Worm (Caenorhabditis elegans): ENCODE results near the gene F22B7.1.

F22B7.1 gene

DNA sequence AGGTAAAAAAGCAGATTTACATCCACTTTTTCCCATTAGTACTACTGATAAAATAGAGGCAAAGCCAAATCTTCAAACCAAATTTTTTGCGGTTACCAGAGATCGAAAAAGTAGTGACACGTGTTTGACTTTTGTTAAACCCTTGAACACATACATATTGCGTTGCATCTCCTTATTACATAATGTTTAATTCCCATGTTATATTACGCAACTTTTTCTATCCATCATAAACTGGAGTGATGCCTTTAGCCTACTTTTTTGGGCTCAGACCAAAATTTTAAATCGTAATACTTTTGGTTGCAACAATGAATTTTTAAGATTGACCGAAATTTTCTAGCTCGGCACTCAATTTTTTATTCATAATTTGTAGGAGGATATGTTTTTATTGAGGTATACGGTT lies 43.2 kb upstream of the F22B7.1 start:
- TF ChIP-seq blmp-1 (tag; optimal IDR thresholded peaks at IDR 0.05) (no peak), ceh-63 (GFP tag; optimal IDR thresholded peaks at IDR 0.05) (no peak), nhr-76 (tag; optimal IDR thresholded peaks at IDR 0.05) (no peak), ces-1 (GFP tag; optimal IDR thresholded peaks at IDR 0.05) (no peak), nhr-77 (tag; optimal IDR thresholded peaks at IDR 0.05) (no peak), sup-37 (GFP tag; optimal IDR thresholded peaks at IDR 0.05) (no peak), irx-1 (tag; optimal IDR thresholded peaks at IDR 0.05) (no peak)

DNA sequence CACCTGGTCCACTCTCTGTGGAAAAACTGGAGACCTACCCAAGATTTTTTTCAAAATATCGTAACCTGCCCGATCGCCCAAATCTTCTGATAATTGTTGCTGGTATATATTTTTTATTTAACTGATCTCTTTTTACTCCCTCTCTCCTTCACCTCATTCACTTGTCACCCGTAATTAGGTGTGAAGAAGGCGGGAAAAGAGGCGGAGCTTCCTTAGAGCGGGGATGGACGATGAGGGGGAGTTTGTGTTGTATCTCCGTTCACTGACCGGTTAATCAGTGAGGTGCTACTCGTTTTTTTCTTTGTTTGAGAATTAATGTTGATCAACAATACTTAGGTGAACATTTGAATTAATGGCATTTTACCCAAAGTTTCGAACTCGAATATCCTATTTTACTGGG lies 42.7 kb upstream of the F22B7.1 start, which contains the start of gene ceh-16:
TSS of gene ceh-16 (plus strand) at position 301 of the 400 bp plus-strand sequence.
- no peak for TF ChIP-seq nhr-76 (tag; optimal IDR thresholded peaks at IDR 0.05)
- no peak for TF ChIP-seq lin-14 (GFP tag; optimal IDR thresholded peaks at IDR 0.05)
- TF ChIP-seq pax-3 (tag; optimal IDR thresholded peaks at IDR 0.05), result no peak
- TF ChIP-seq aha-1 (tag; optimal IDR thresholded peaks at IDR 0.05), result no peak
- no peak for TF ChIP-seq pag-3 (tag; optimal IDR thresholded peaks at IDR 0.05; ENCODE audit: borderline replicate concordance, insufficient read depth)
- TF ChIP-seq isw-1 (GFP tag; IDR thresholded peaks at IDR 0.05), result no peak
- TF ChIP-seq sox-4 (tag; optimal IDR thresholded peaks at IDR 0.05), result no peak
- no peak for TF ChIP-seq mdl-1 (tag; optimal IDR thresholded peaks at IDR 0.05)
- TF ChIP-seq xbp-1 (tag; optimal IDR thresholded peaks at IDR 0.05), result no peak
- TF ChIP-seq dsc-1 (tag; optimal IDR thresholded peaks at IDR 0.05), result no peak
- no peak for TF ChIP-seq lir-3 (tag; optimal IDR thresholded peaks at IDR 0.05; ENCODE audit: poor library complexity)
- TF ChIP-seq nhr-90 (tag; optimal IDR thresholded peaks at IDR 0.05; ENCODE audit: poor library complexity), result no peak

DNA sequence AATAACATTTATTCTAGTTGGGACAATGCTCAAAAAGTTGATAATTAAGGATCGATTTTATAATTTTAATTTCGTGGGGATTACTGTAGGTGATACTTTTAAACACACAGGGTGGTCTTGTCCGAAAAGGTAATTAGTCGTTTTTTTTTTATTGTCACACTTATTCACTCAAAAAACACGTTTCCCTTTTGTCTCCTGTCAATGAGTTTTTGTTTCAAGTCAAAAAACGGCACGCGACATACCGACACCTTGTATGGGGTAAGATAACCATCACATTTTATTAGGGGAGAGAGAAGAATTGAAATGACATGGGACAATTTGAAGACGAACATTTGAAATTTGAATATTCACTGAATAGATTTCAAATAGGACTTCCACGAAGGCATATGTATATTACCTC lies 40.0 kb upstream of the F22B7.1 start:
- TF ChIP-seq efl-1 (optimal IDR thresholded peaks at IDR 0.05), result no peak
- peak in 1 of 2 experiments; percentile 46 for TF ChIP-seq efl-1 (GFP tag; optimal IDR thresholded peaks at IDR 0.05 in 1 of 2)
- TF ChIP-seq hlh-4 (tag; optimal IDR thresholded peaks at IDR 0.05), result no peak

DNA sequence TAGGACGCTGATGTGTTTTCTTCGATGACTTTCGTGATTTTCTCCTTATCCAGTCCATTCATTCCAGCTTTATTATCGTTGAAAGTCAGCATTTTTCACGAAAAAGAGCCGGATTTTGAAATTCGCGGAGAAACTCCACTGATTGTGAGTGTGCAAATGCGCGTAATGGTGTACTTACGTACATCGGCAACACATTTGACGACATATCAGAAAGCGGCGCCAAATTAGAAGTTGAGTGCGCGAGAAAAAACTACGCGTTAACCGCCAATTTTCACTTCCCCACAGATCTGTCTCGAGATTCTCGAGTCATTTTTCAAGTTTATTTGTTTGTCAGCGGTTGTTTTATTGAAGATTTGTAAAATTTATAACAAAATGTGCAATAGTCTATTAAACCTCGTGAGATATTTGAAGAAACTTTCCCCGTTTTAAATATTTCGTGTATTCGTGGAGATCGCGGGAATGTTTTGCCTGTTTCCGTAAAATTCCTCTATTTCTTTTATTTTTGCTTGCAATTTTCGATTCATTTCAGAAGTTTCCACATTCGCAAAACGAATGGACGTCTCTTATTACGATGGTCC lies 36.6 kb upstream of the F22B7.1 start, which contains the start of the genes polk-1 and gpr-1:
TSS of gene polk-1 (minus strand) at position 186 of the 578 bp plus-strand sequence.
TSS of gene gpr-1 (plus strand) at position 528 of the 578 bp plus-strand sequence.
- TF ChIP-seq nhr-47 (tag; optimal IDR thresholded peaks at IDR 0.05) (no peak), C04F5.9 (tag; optimal IDR thresholded peaks at IDR 0.05) (no peak), nhr-77 (tag; optimal IDR thresholded peaks at IDR 0.05) (no peak), elt-2 (tag; optimal IDR thresholded peaks at IDR 0.05) (no peak), ztf-11 (tag; optimal IDR thresholded peaks at IDR 0.05) (no peak), pax-3 (tag; optimal IDR thresholded peaks at IDR 0.05) (no peak), unc-98 (GFP tag; IDR thresholded peaks at IDR 0.05) (no peak), blmp-1 (tag; optimal IDR thresholded peaks at IDR 0.05) (peak; percentile 23), F16B12.6 (tag; optimal IDR thresholded peaks at IDR 0.05) (peak; percentile 79), sup-37 (GFP tag; optimal IDR thresholded peaks at IDR 0.05) (no peak), lsy-2 (tag; optimal IDR thresholded peaks at IDR 0.05) (peak; percentile 29 to 52), ceh-88 (GFP tag; IDR thresholded peaks at IDR 0.05) (no peak), lin-39 (tag; optimal IDR thresholded peaks at IDR 0.05) (no peak), isw-1 (GFP tag; IDR thresholded peaks at IDR 0.05) (peak; percentile 27; the same call in 1 of the 2 replicates), lin-13 (GFP tag; optimal IDR thresholded peaks at IDR 0.05) (peak; percentile 52), aha-1 (tag; optimal IDR thresholded peaks at IDR 0.05) (no peak), lin-15B (tag; optimal IDR thresholded peaks at IDR 0.05) (peak; percentile 36), efl-1 (optimal IDR thresholded peaks at IDR 0.05) (peak; percentile 80 to 83), efl-1 (GFP tag; optimal IDR thresholded peaks at IDR 0.05 in 1 of 2) (peak; percentile 85 to 98), nhr-237 (tag; optimal IDR thresholded peaks at IDR 0.05) (no peak), C16A3.4 (tag; optimal IDR thresholded peaks at IDR 0.05) (peak; percentile 25), egl-27 (tag; optimal IDR thresholded peaks at IDR 0.05) (no peak), dpl-1 (GFP tag; optimal IDR thresholded peaks at IDR 0.05) (peak; percentile 74 to 86 (median 81)), nhr-19 (GFP tag; conservative IDR thresholded peaks at IDR 0.05) (no peak), nhr-12 (tag; optimal IDR thresholded peaks at IDR 0.05) (no peak), xbp-1 (tag; optimal IDR thresholded peaks at IDR 0.05) (no peak), rnt-1 (tag; optimal IDR thresholded peaks at IDR 0.05) (no peak), snu-23 (GFP tag; optimal IDR thresholded peaks at IDR 0.05) (peak; percentile 22), skn-1 (tag; optimal IDR thresholded peaks at IDR 0.05) (no peak), lin-35 (GFP tag; optimal IDR thresholded peaks at IDR 0.05) (peak; percentile 68 to 93), aly-2 (tag; optimal IDR thresholded peaks at IDR 0.05) (no peak), zip-4 (GFP tag; optimal IDR thresholded peaks at IDR 0.05) (no peak)

Measured in whole organism, L1 larva.